Fruit fly (Drosophila melanogaster) whole organism: ENCODE measurements around the gene Ant2.

Source experiments
- Dll ChIP-seq: fragments of >200 bp; optimal IDR thresholded peaks from 2 replicates; lab custom pipeline; 2017
- usp ChIP-seq: fragments of >200 bp; optimal IDR thresholded peaks from 2 replicates; lab custom pipeline; 2017; ENCODE audit warnings: missing biosample characterization, missing genetic modification characterization, mixed read lengths

DNA sequence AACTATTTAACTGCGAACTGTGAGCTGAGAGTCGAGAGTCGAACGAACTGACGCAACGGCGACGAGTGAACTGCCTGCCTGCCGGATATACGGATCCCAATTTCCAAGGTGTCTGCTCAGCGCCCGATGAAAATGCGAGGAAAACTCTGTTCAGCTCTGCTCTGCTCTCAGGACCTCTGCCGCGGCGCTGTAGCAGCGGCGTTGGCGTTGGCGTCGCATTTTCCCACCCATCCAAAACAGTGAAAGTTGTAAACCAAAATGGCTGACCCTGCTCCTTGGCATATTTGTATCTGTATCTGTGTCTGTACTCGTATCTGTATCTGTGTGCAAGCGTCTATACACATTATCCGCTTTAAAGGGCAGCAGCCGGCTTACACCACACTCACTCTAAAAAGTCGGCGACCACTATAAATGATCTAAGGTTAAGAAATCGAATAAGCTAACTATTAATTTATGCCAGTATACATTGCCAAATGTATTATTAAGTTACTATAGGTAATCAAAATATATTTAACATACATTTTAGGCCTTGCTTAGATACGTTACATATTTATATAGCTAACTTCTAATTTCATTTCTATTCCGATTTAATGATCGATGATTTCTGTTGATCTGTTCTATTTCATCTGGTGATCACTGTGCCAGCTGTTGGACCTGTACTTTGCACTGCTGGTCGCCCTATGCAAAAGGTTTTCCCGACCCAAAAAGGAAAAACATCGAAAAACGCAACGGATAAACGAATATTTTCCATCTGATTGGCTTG lies 36.2 kb upstream of the Ant2 start:
- TF ChIP-seq Dll (lab: Kevin White, UChicago): no peak
- TF ChIP-seq usp (GFP tag; lab: Kevin White, UChicago): no peak
